Worm (Caenorhabditis elegans): ENCODE measurements around the gene D2023.6.

The D2023.6 gene

DNA sequence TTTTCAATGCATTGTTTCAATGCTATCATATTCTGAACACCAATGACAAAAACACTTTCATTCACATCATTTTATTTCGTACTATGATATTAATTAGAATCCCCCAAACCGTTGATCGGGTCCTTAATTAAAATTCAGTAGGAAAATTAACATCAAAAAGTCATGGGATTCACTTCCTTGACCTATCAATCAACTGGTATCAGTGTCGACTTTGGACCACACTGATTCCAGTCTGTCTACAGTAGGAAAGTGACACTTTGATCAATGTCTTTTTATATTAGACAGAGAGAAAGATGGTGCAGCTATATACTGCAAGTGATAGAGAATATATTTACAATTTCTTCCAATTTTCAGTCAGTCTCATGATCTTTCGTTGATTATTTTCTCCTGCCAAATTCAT lies 30.8 kb upstream of the D2023.6 start:
- peak; percentile 53 for TF ChIP-seq nhr-25 (tag; optimal IDR thresholded peaks at IDR 0.05)
- no peak for TF ChIP-seq gmeb-1 (tag; optimal IDR thresholded peaks at IDR 0.05)
- peak; percentile 2 for TF ChIP-seq blmp-1 (tag; optimal IDR thresholded peaks at IDR 0.05; ENCODE audit: insufficient read depth)
- TF ChIP-seq nhr-21 (tag; optimal IDR thresholded peaks at IDR 0.05), result peak; percentile 13
- peak; percentile 81 for TF ChIP-seq sma-9 (GFP tag; optimal IDR thresholded peaks at IDR 0.05)
- TF ChIP-seq sma-9 (tag; optimal IDR thresholded peaks at IDR 0.05), result no peak
- TF ChIP-seq sma-3 (GFP tag; optimal IDR thresholded peaks at IDR 0.05), result peak; percentile 17
- peak; percentile 8 for TF ChIP-seq crh-2 (tag; optimal IDR thresholded peaks at IDR 0.05)
- no peak for TF ChIP-seq lin-39 (tag; optimal IDR thresholded peaks at IDR 0.05)
- TF ChIP-seq skn-1 (tag; optimal IDR thresholded peaks at IDR 0.05), result no peak
- TF ChIP-seq zag-1 (tag; optimal IDR thresholded peaks at IDR 0.05), result no peak
- TF ChIP-seq nhr-129 (tag; optimal IDR thresholded peaks at IDR 0.05), result no peak

DNA sequence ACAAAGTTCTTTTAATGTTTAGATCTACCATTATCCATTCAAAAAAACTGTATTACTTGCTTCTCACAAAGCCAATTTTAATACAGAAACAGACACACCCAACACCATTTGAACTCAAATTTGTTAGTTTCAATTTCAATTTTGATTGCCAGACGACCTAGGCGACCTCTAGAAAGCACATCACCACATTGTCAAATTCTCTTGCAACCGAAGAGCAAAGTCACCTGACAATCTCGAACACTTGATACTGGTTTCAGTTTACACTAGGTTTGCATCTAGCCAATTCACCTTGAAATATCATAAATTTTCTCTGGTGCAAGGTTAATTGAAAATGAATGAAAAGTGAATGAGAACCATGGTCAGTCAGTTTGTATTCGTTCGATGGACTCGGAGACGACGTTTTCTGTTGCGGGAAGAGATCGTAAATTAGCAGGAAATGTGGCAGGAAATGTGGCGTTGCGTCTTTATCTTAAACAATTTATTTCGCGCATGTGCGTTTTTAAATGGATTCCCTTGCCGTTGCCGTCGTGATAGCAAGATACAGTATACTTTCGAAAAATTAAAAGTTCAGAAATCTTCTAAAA lies 29.8 kb upstream of the D2023.6 start:
- TF ChIP-seq nhr-12 (tag; optimal IDR thresholded peaks at IDR 0.05) (no peak), blmp-1 (tag; optimal IDR thresholded peaks at IDR 0.05; ENCODE audit: insufficient read depth) (peak; percentile 50), nhr-25 (tag; optimal IDR thresholded peaks at IDR 0.05) (peak; percentile 68), sma-9 (GFP tag; optimal IDR thresholded peaks at IDR 0.05) (peak; percentile 70), sma-9 (tag; optimal IDR thresholded peaks at IDR 0.05) (no peak), sma-3 (GFP tag; optimal IDR thresholded peaks at IDR 0.05) (peak; percentile 13), crh-2 (tag; optimal IDR thresholded peaks at IDR 0.05) (peak; percentile 6), nhr-21 (tag; optimal IDR thresholded peaks at IDR 0.05) (peak; percentile 24), zag-1 (tag; optimal IDR thresholded peaks at IDR 0.05) (no peak)

- TF ChIP-seq sem-4 (tag; optimal IDR thresholded peaks at IDR 0.05) (no peak), unc-55 (GFP tag; optimal IDR thresholded peaks at IDR 0.05) (no peak), nhr-129 (tag; optimal IDR thresholded peaks at IDR 0.05) (peak; percentile 49)
Measured at ce11 chrV:11798320-11798719, 28.8 kb upstream of the D2023.6 start.

DNA sequence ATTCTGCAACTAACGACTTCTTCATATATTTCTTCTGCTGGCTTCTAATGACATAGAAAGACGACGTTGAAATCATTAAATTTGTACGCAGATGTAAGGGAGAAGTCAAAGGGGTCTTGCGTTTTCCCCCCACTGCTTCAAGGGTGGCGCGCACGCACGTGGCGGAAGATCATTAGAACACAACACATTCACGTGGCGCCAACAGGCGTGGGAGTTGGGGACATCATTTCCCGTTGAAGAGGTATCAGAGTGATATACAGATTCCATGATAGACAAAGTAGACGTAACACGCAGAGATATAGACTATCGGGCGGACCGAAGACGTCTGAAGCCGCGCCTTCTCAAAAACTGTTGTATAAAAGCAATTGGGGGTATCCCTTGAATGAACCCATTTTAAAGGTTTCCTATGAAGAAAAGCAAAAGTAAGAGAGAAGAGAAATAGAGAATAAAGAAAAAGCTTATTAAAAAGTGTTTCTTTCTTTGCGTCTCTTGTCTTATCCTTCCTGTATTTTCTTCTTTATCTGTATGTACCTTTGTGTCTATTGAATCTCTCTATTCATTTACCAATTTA lies 27.8 kb upstream of the D2023.6 start:
- TF ChIP-seq mbf-1 (tag; optimal IDR thresholded peaks at IDR 0.05) (no peak), sem-4 (tag; optimal IDR thresholded peaks at IDR 0.05) (peak; percentile 82), ZK546.5 (tag; optimal IDR thresholded peaks at IDR 0.05) (no peak), Y55F3AM.14 (GFP tag; optimal IDR thresholded peaks at IDR 0.05) (peak; percentile 82), lin-11 (tag; optimal IDR thresholded peaks at IDR 0.05) (no peak), skn-1 (tag; optimal IDR thresholded peaks at IDR 0.05) (no peak), nhr-25 (tag; optimal IDR thresholded peaks at IDR 0.05) (peak; percentile 96), peb-1 (tag; optimal IDR thresholded peaks at IDR 0.05) (no peak), nhr-129 (tag; optimal IDR thresholded peaks at IDR 0.05) (peak; percentile 14), nhr-10 (tag; optimal IDR thresholded peaks at IDR 0.05) (no peak), F13H6.1 (tag; optimal IDR thresholded peaks at IDR 0.05) (peak; percentile 83), blmp-1 (tag; optimal IDR thresholded peaks at IDR 0.05; ENCODE audit: insufficient read depth) (peak; percentile 95), ztf-4 (tag; optimal IDR thresholded peaks at IDR 0.05) (no peak), elt-1 (tag; optimal IDR thresholded peaks at IDR 0.05) (no peak), lin-39 (tag; optimal IDR thresholded peaks at IDR 0.05) (no peak), elt-3 (tag; optimal IDR thresholded peaks at IDR 0.05) (no peak), mdl-1 (tag; optimal IDR thresholded peaks at IDR 0.05) (peak; percentile 92 to 93), ama-1 (optimal IDR thresholded peaks at IDR 0.05) (no peak), alr-1 (tag; optimal IDR thresholded peaks at IDR 0.05) (no peak), nhr-77 (tag; optimal IDR thresholded peaks at IDR 0.05) (no peak), unc-55 (GFP tag; optimal IDR thresholded peaks at IDR 0.05) (no peak), lin-13 (GFP tag; optimal IDR thresholded peaks at IDR 0.05) (no peak), unc-62 (GFP tag; optimal IDR thresholded peaks at IDR 0.05) (no peak), ztf-1 (GFP tag; conservative IDR thresholded peaks at IDR 0.05) (no peak), C34F6.9 (tag; optimal IDR thresholded peaks at IDR 0.05) (no peak), sma-9 (GFP tag; optimal IDR thresholded peaks at IDR 0.05) (peak; percentile 99), sma-9 (tag; optimal IDR thresholded peaks at IDR 0.05) (peak; percentile 42), aly-2 (tag; optimal IDR thresholded peaks at IDR 0.05) (no peak), gmeb-1 (tag; optimal IDR thresholded peaks at IDR 0.05) (peak; percentile 36), dmd-4 (tag; optimal IDR thresholded peaks at IDR 0.05) (no peak), ceh-82 (tag; optimal IDR thresholded peaks at IDR 0.05) (no peak), zag-1 (tag; optimal IDR thresholded peaks at IDR 0.05) (no peak), nhr-21 (tag; optimal IDR thresholded peaks at IDR 0.05) (peak; percentile 98), unc-39 (tag; optimal IDR thresholded peaks at IDR 0.05) (no peak), fos-1 (tag; optimal IDR thresholded peaks at IDR 0.05) (no peak), nhr-237 (tag; optimal IDR thresholded peaks at IDR 0.05) (no peak), R02D3.7 (tag; optimal IDR thresholded peaks at IDR 0.05) (no peak), nhr-6 (tag; optimal IDR thresholded peaks at IDR 0.05) (no peak), nhr-12 (tag; optimal IDR thresholded peaks at IDR 0.05) (no peak), ztf-11 (tag; optimal IDR thresholded peaks at IDR 0.05) (no peak), ceh-16 (tag; optimal IDR thresholded peaks at IDR 0.05) (no peak), snpc-4 (tag; optimal IDR thresholded peaks at IDR 0.05) (no peak)
